Fruit fly (Drosophila melanogaster): ENCODE results near the gene CG10616.

CG10616 gene

dm6 chr3L:12507571-12507970 is 36.0 kb downstream of the CG10616 start, which contains the start of gene CG10654 (continued):
- TF ChIP-seq CG5953 (GFP tag; IDR thresholded peaks at IDR 0.05) (no peak), sqz (GFP tag; optimal IDR thresholded peaks at IDR 0.05) (no peak), sr (GFP tag; IDR thresholded peaks at IDR 0.05) (no peak), Rfx (GFP tag; IDR thresholded peaks at IDR 0.05) (0 out of 2 replicates have a peak, but pooled peaks have one; percentile 18), CG9215 (GFP tag; IDR thresholded peaks at IDR 0.05) (no peak), HLH54F (GFP tag; optimal IDR thresholded peaks at IDR 0.05) (no peak), amos (GFP tag; IDR thresholded peaks at IDR 0.05; ENCODE audit: partially characterized antibody) (no peak), CG34376 (GFP tag; optimal IDR thresholded peaks at IDR 0.05) (peak; percentile 45), tll (GFP tag; optimal IDR thresholded peaks at IDR 0.05) (no peak), br (optimal IDR thresholded peaks at IDR 0.05) (no peak), jing (GFP tag; optimal IDR thresholded peaks at IDR 0.05) (no peak), Med (GFP tag) (peak; percentile 70), CG6175 (GFP tag; IDR thresholded peaks at IDR 0.05) (peak; percentile 14; the same call in 1 of the 3 replicates), Usf (GFP tag; optimal IDR thresholded peaks at IDR 0.05) (no peak), CG6683 (GFP tag; optimal IDR thresholded peaks at IDR 0.05) (peak; percentile 4), trh (GFP tag; optimal IDR thresholded peaks at IDR 0.05) (no peak), MESR4 (GFP tag; optimal IDR thresholded peaks at IDR 0.05) (peak; percentile 7), Fer1 (GFP tag; optimal IDR thresholded peaks at IDR 0.05) (peak; percentile 41), ftz-f1 (GFP tag; optimal IDR thresholded peaks at IDR 0.05) (no peak), CG8924 (tag; optimal IDR thresholded peaks at IDR 0.05) (no peak), Sry-δ (GFP tag; optimal IDR thresholded peaks at IDR 0.05) (no peak), Awh (GFP tag; IDR thresholded peaks at IDR 0.05) (0 out of 2 replicates have a peak, but pooled peaks have one; percentile 11), CG15269 (tag; optimal IDR thresholded peaks at IDR 0.05) (no peak), lola (GFP tag; optimal IDR thresholded peaks at IDR 0.05) (no peak), CG9876 (GFP tag; optimal IDR thresholded peaks at IDR 0.05) (no peak), CG18599 (GFP tag; optimal IDR thresholded peaks at IDR 0.05) (peak; percentile 37), CG9727 (GFP tag; optimal IDR thresholded peaks at IDR 0.05) (no peak), Lhr (GFP tag; optimal IDR thresholded peaks at IDR 0.05) (no peak), salm (tag; optimal IDR thresholded peaks at IDR 0.05) (no peak), Nf-YB (GFP tag; optimal IDR thresholded peaks at IDR 0.05) (no peak), chinmo (GFP tag; IDR thresholded peaks at IDR 0.05; ENCODE audit: partially characterized antibody) (no peak), ci (GFP tag; IDR thresholded peaks at IDR 0.05) (peak; percentile 60; the same call in 2 of the 3 replicates), abd-A (tag; optimal IDR thresholded peaks at IDR 0.05) (no peak), lbe (GFP tag; optimal IDR thresholded peaks at IDR 0.05) (no peak), pb (GFP tag; optimal IDR thresholded peaks at IDR 0.05) (peak; percentile 9), H15 (GFP tag; IDR thresholded peaks at IDR 0.05) (no peak), seq (GFP tag; IDR thresholded peaks at IDR 0.05) (no peak)

- TF ChIP-seq pum (GFP tag; optimal IDR thresholded peaks at IDR 0.05) (peak; percentile 95), ERR (GFP tag; optimal IDR thresholded peaks at IDR 0.05) (peak; percentile 86), eyg (GFP tag; optimal IDR thresholded peaks at IDR 0.05) (peak; percentile 87), zfh1 (GFP tag; IDR thresholded peaks at IDR 0.05) (peak; percentile 86), disco-r (GFP tag; optimal IDR thresholded peaks at IDR 0.05) (peak; percentile 85), Myb (GFP tag; optimal IDR thresholded peaks at IDR 0.05) (peak; percentile 93), bigmax (GFP tag; optimal IDR thresholded peaks at IDR 0.05) (no peak), Gsc (GFP tag; IDR thresholded peaks at IDR 0.05) (peak; percentile 48), zf30C (GFP tag; optimal IDR thresholded peaks at IDR 0.05) (peak; percentile 18), tna (GFP tag; IDR thresholded peaks at IDR 0.05; ENCODE audit: partially characterized antibody) (no peak), Trl (optimal IDR thresholded peaks at IDR 0.05) (peak in 1 of 2 experiments; percentile 12), Trl (GFP tag; optimal IDR thresholded peaks at IDR 0.05) (peak; percentile 96), CG2199 (GFP tag; IDR thresholded peaks at IDR 0.05) (no peak), CG10959 (GFP tag; IDR thresholded peaks at IDR 0.05) (peak; percentile 72), CG2875 (GFP tag; optimal IDR thresholded peaks at IDR 0.05) (peak; percentile 39), wek (GFP tag; optimal IDR thresholded peaks at IDR 0.05) (peak; percentile 1), gro (GFP tag; optimal IDR thresholded peaks at IDR 0.05) (peak; percentile 95)
These were observed 43.3 kb downstream of the CG10616 start, which contains the start of the genes sti and tral for dm6 chr3L:12514762-12515215. Gene sti (minus strand): TSS chr3L:12514815. Gene tral (plus strand): TSS chr3L:12515059.
